Worm (Caenorhabditis elegans): ENCODE data around the gene asp-12.

The asp-12 gene

ce11 chrV:8281646-8282045 lies 12.6 kb downstream of the asp-12 start:
- TF ChIP-seq dpl-1 (GFP tag; optimal IDR thresholded peaks at IDR 0.05) (no peak), efl-1 (optimal IDR thresholded peaks at IDR 0.05) (no peak), efl-1 (GFP tag; optimal IDR thresholded peaks at IDR 0.05 in 1 of 2) (peak in 1 of 2 experiments; percentile 89), blmp-1 (tag; optimal IDR thresholded peaks at IDR 0.05) (no peak), mef-2 (tag; optimal IDR thresholded peaks at IDR 0.05) (no peak), snpc-4 (tag; optimal IDR thresholded peaks at IDR 0.05) (no peak), hlh-4 (tag; optimal IDR thresholded peaks at IDR 0.05) (no peak), nhr-19 (GFP tag; conservative IDR thresholded peaks at IDR 0.05) (no peak)

- TF ChIP-seq sox-4 (tag; optimal IDR thresholded peaks at IDR 0.05) (no peak), nhr-19 (GFP tag; conservative IDR thresholded peaks at IDR 0.05) (no peak), efl-1 (optimal IDR thresholded peaks at IDR 0.05) (no peak), efl-1 (GFP tag; optimal IDR thresholded peaks at IDR 0.05 in 1 of 2) (peak in 1 of 2 experiments; percentile 24), ama-1 (optimal IDR thresholded peaks at IDR 0.05) (no peak), lir-3 (tag; optimal IDR thresholded peaks at IDR 0.05; ENCODE audit: poor library complexity) (no peak)
Observed at ce11 chrV:8282933-8283332, 13.9 kb downstream of the asp-12 start.

- TF ChIP-seq unc-130 (tag; optimal IDR thresholded peaks at IDR 0.05), result no peak
- no peak for TF ChIP-seq pag-3 (tag; optimal IDR thresholded peaks at IDR 0.05; ENCODE audit: borderline replicate concordance, insufficient read depth)
- no peak for TF ChIP-seq unc-98 (GFP tag; IDR thresholded peaks at IDR 0.05)
- TF ChIP-seq F16B12.6 (tag; optimal IDR thresholded peaks at IDR 0.05), result no peak
- TF ChIP-seq lin-13 (GFP tag; optimal IDR thresholded peaks at IDR 0.05), result no peak
- TF ChIP-seq ztf-4 (tag; optimal IDR thresholded peaks at IDR 0.05), result no peak
- TF ChIP-seq rnt-1 (tag; optimal IDR thresholded peaks at IDR 0.05), result no peak
- TF ChIP-seq lsy-2 (tag; optimal IDR thresholded peaks at IDR 0.05), result no peak
- TF ChIP-seq xbp-1 (tag; optimal IDR thresholded peaks at IDR 0.05), result no peak
- TF ChIP-seq nhr-28 (tag; optimal IDR thresholded peaks at IDR 0.05), result no peak
- TF ChIP-seq sox-4 (tag; optimal IDR thresholded peaks at IDR 0.05), result no peak
- no peak for TF ChIP-seq jun-1 (tag; optimal IDR thresholded peaks at IDR 0.05)
- TF ChIP-seq fkh-4 (tag; optimal IDR thresholded peaks at IDR 0.05; ENCODE audit: borderline replicate concordance), result no peak
Observed at ce11 chrV:8284800-8285199, 15.8 kb downstream of the asp-12 start, which contains the start of gene slc-17.5. Gene slc-17.5, minus strand, starts transcription at chrV:8284900.

- TF ChIP-seq aly-2 (tag; optimal IDR thresholded peaks at IDR 0.05), result no peak
- no peak for TF ChIP-seq ceh-8 (GFP tag; optimal IDR thresholded peaks at IDR 0.05)
- no peak for TF ChIP-seq rnt-1 (tag; optimal IDR thresholded peaks at IDR 0.05)
- TF ChIP-seq fkh-4 (tag; optimal IDR thresholded peaks at IDR 0.05; ENCODE audit: borderline replicate concordance), result no peak
- no peak for TF ChIP-seq dpl-1 (GFP tag; optimal IDR thresholded peaks at IDR 0.05)
- no peak for TF ChIP-seq elt-3 (tag; optimal IDR thresholded peaks at IDR 0.05)
- no peak for TF ChIP-seq grh-1 (GFP tag; IDR thresholded peaks at IDR 0.05)
- TF ChIP-seq nhr-47 (tag; optimal IDR thresholded peaks at IDR 0.05), result no peak
- TF ChIP-seq elt-2 (tag; optimal IDR thresholded peaks at IDR 0.05), result no peak
- no peak for TF ChIP-seq lin-35 (GFP tag; optimal IDR thresholded peaks at IDR 0.05)
- no peak for TF ChIP-seq Y116A8C.19 (tag; optimal IDR thresholded peaks at IDR 0.05; ENCODE audit: borderline replicate concordance)
- TF ChIP-seq efl-3 (GFP tag; optimal IDR thresholded peaks at IDR 0.05), result no peak
Observed at ce11 chrV:8285455-8285854, 16.4 kb downstream of the asp-12 start.

ce11 chrV:8288125-8288806 lies 19.3 kb downstream of the asp-12 start:
- peak; percentile 17 for TF ChIP-seq nhr-71 (tag; optimal IDR thresholded peaks at IDR 0.05)
- peak; percentile 81 for TF ChIP-seq elt-2 (tag; optimal IDR thresholded peaks at IDR 0.05)
- 0 out of 2 replicates have a peak, but pooled peaks have one; percentile 21 for TF ChIP-seq nhr-19 (GFP tag; conservative IDR thresholded peaks at IDR 0.05)
- TF ChIP-seq fkh-8 (tag; optimal IDR thresholded peaks at IDR 0.05), result peak; percentile 5
- TF ChIP-seq skn-1 (tag; optimal IDR thresholded peaks at IDR 0.05), result peak; percentile 44
- no peak for TF ChIP-seq nhr-84 (tag; optimal IDR thresholded peaks at IDR 0.05)
- TF ChIP-seq zip-4 (GFP tag; optimal IDR thresholded peaks at IDR 0.05), result peak; percentile 35
- TF ChIP-seq swsn-7 (tag; optimal IDR thresholded peaks at IDR 0.05), result no peak
